Worm (Caenorhabditis elegans) whole organism, L1 larva: Measurements from ENCODE around the gene D1086.9.

ENCODE experiments used
- C34B4.2 ChIP-seq: sonication (generic microtip); optimal IDR thresholded peaks from 2 replicates; lab custom pipeline; 2017; ENCODE audit warnings: mild to moderate bottlenecking, missing genetic modification characterization, missing compliant biosample characterization
- F16B12.6 ChIP-seq: fragments of 150-350 bp; optimal IDR thresholded peaks from 2 replicates; lab custom pipeline; 2014; ENCODE audit warnings: missing biosample characterization, missing genetic modification characterization
- aha-1 ChIP-seq: fragments of 150-350 bp; optimal IDR thresholded peaks from 2 replicates; lab custom pipeline; 2014; ENCODE audit warnings: missing biosample characterization, missing genetic modification characterization
- ama-1 ChIP-seq: fragments of 150-350 bp; optimal IDR thresholded peaks from 2 replicates; lab custom pipeline; 2014
- ceh-8 ChIP-seq: fragments of 200-800 bp; sonication (Bioruptor generic); optimal IDR thresholded peaks from 2 replicates; lab custom pipeline; 2018; ENCODE audit warnings: mild to moderate bottlenecking, missing genetic modification characterization, moderate library complexity, missing compliant biosample characterization
- ceh-88 ChIP-seq: fragments of 200-800 bp; sonication (Bioruptor generic); IDR thresholded peaks from 2 replicates; pipeline ENCODE4 v1.3.6; 2022; ENCODE audit warnings: missing genetic modification characterization, missing compliant biosample characterization
- ces-1 ChIP-seq: fragments of 150-350 bp; optimal IDR thresholded peaks from 2 replicates; lab custom pipeline; 2014; ENCODE audit warnings: missing biosample characterization, missing genetic modification reagents, missing genetic modification characterization
- efl-1 ChIP-seq, 4 experiments: fragments of 150-350 bp; optimal IDR thresholded peaks in 3 of 4; peaks in 1 of 4; 1 replicate in 1 of 4; 2 replicates in 3 of 4; lab custom pipeline; 2014; ENCODE audit warnings: missing biosample characterization in 2 of 4, missing genetic modification characterization in 2 of 4, missing genetic modification reagents in 2 of 4
- egl-13 ChIP-seq: sonication (generic microtip); optimal IDR thresholded peaks from 2 replicates; lab custom pipeline; 2016; ENCODE audit warnings: missing genotype, missing genetic modification reagents, missing genetic modification characterization, missing compliant biosample characterization
- ets-5 ChIP-seq: fragments of 200-800 bp; sonication (Bioruptor generic); IDR thresholded peaks from 2 replicates; pipeline ENCODE4 v1.3.6; 2022; ENCODE audit warnings: missing genetic modification characterization, missing compliant biosample characterization
- fkh-10 ChIP-seq: sonication (generic microtip); optimal IDR thresholded peaks from 2 replicates; lab custom pipeline; 2017; ENCODE audit warnings: missing biosample characterization, missing genetic modification reagents, missing genetic modification characterization
- fkh-8 ChIP-seq: sonication (generic microtip); optimal IDR thresholded peaks from 2 replicates; lab custom pipeline; 2016; ENCODE audit warnings: mild to moderate bottlenecking, missing genetic modification characterization, missing compliant biosample characterization
- fos-1 ChIP-seq: fragments of 150-350 bp; optimal IDR thresholded peaks from 2 replicates; lab custom pipeline; 2014; ENCODE audit warnings: missing biosample characterization, missing genetic modification characterization
- grh-1 ChIP-seq: fragments of 200-800 bp; sonication (Bioruptor generic); IDR thresholded peaks from 2 replicates; pipeline ENCODE4 v1.3.6; 2022; ENCODE audit warnings: missing genetic modification reagents, missing genetic modification characterization, missing compliant biosample characterization
- hlh-17 ChIP-seq: fragments of 200-800 bp; sonication (Bioruptor generic); optimal IDR thresholded peaks from 2 replicates; lab custom pipeline; 2018; ENCODE audit warnings: missing genetic modification characterization, mild to moderate bottlenecking, missing compliant biosample characterization, moderate library complexity, borderline replicate concordance
- hlh-4 ChIP-seq: sonication (generic microtip); optimal IDR thresholded peaks from 2 replicates; lab custom pipeline; 2016; ENCODE audit warnings: mild to moderate bottlenecking, missing genetic modification characterization, missing compliant biosample characterization
- hpl-2 ChIP-seq: fragments of 150-350 bp; optimal IDR thresholded peaks from 2 replicates; lab custom pipeline; 2014; ENCODE audit warnings: missing biosample characterization, missing genetic modification reagents, missing genetic modification characterization
- isw-1 ChIP-seq: fragments of 200-800 bp; sonication (Bioruptor generic); IDR thresholded peaks from 2 replicates; pipeline ENCODE4 v1.3.6; 2022; ENCODE audit warnings: missing genetic modification characterization, missing compliant biosample characterization
- jun-1 ChIP-seq: fragments of 150-350 bp; optimal IDR thresholded peaks from 2 replicates; lab custom pipeline; 2014; ENCODE audit warnings: missing biosample characterization, missing genetic modification reagents, missing genetic modification characterization
- lin-13 ChIP-seq: fragments of 150-350 bp; optimal IDR thresholded peaks from 2 replicates; lab custom pipeline; 2014; ENCODE audit warnings: missing biosample characterization, missing genetic modification reagents, missing genetic modification characterization
- lin-14 ChIP-seq: fragments of 200-800 bp; sonication (Bioruptor generic); optimal IDR thresholded peaks from 2 replicates; lab custom pipeline; 2018; ENCODE audit warnings: mild to moderate bottlenecking, missing genetic modification characterization, moderate library complexity, missing compliant biosample characterization
- lir-3 ChIP-seq: sonication (generic microtip); optimal IDR thresholded peaks from 2 replicates; lab custom pipeline; 2016; ENCODE audit warnings: mild to moderate bottlenecking, missing genetic modification characterization, moderate library complexity, missing compliant biosample characterization; ENCODE audit not compliant: poor library complexity
- lsy-2 ChIP-seq, 2 experiments: fragments of 150-350 bp; optimal IDR thresholded peaks; 2 replicates each; lab custom pipeline; 2014; ENCODE audit warnings: missing biosample characterization in 2 of 2, missing genetic modification characterization in 2 of 2
- mab-9 ChIP-seq: fragments of 200-800 bp; sonication (Bioruptor generic); IDR thresholded peaks from 2 replicates; pipeline ENCODE4 v1.3.6; 2022; ENCODE audit warnings: missing genetic modification reagents, missing genetic modification characterization, missing compliant biosample characterization
- mdl-1 ChIP-seq, 2 experiments: fragments of 150-350 bp; optimal IDR thresholded peaks; 2 replicates each; lab custom pipeline; 2014 to 2017; ENCODE audit warnings: missing biosample characterization in 2 of 2, missing genetic modification characterization in 2 of 2, inconsistent platforms in 1 of 2
- mef-2 ChIP-seq: fragments of 150-350 bp; optimal IDR thresholded peaks from 2 replicates; lab custom pipeline; 2014; ENCODE audit warnings: missing biosample characterization, missing genetic modification characterization
- mep-1 ChIP-seq: fragments of 150-350 bp; optimal IDR thresholded peaks from 2 replicates; lab custom pipeline; 2014; ENCODE audit warnings: missing biosample characterization, missing genetic modification characterization
- nhr-11 ChIP-seq: fragments of 150-350 bp; optimal IDR thresholded peaks from 2 replicates; lab custom pipeline; 2014; ENCODE audit warnings: missing biosample characterization, missing genetic modification characterization
- nhr-47 ChIP-seq: sonication (generic microtip); optimal IDR thresholded peaks from 2 replicates; lab custom pipeline; 2016; ENCODE audit warnings: mild to moderate bottlenecking, missing genetic modification characterization, moderate library complexity, missing compliant biosample characterization
- nhr-90 ChIP-seq: sonication (generic microtip); optimal IDR thresholded peaks from 2 replicates; lab custom pipeline; 2016; ENCODE audit warnings: mild to moderate bottlenecking, missing genetic modification characterization, missing compliant biosample characterization; ENCODE audit not compliant: poor library complexity
- pqm-1 ChIP-seq: sonication (generic microtip); optimal IDR thresholded peaks from 3 replicates; lab custom pipeline; 2017; ENCODE audit warnings: missing biosample characterization, missing genetic modification characterization
- sptf-1 ChIP-seq: fragments of 150-350 bp; optimal IDR thresholded peaks from 2 replicates; lab custom pipeline; 2014; ENCODE audit warnings: missing biosample characterization, missing genetic modification characterization
- sup-37 ChIP-seq: fragments of 200-800 bp; sonication (Bioruptor generic); optimal IDR thresholded peaks from 2 replicates; lab custom pipeline; 2018; ENCODE audit warnings: mild to moderate bottlenecking, missing genetic modification characterization, missing compliant biosample characterization
- unc-130 ChIP-seq: fragments of 150-350 bp; optimal IDR thresholded peaks from 2 replicates; lab custom pipeline; 2017; ENCODE audit warnings: missing biosample characterization, missing genetic modification characterization, inconsistent platforms
- unc-30 ChIP-seq: sonication (generic microtip); optimal IDR thresholded peaks from 2 replicates; lab custom pipeline; 2017; ENCODE audit warnings: missing biosample characterization, missing genetic modification characterization
- unc-86 ChIP-seq: sonication (generic microtip); optimal IDR thresholded peaks from 2 replicates; lab custom pipeline; 2016; ENCODE audit warnings: missing genetic modification characterization, missing compliant biosample characterization
- vab-15 ChIP-seq: sonication (generic microtip); optimal IDR thresholded peaks from 2 replicates; lab custom pipeline; 2017; ENCODE audit warnings: missing genotype, mild to moderate bottlenecking, missing genetic modification characterization, missing compliant biosample characterization
- xbp-1 ChIP-seq: sonication (generic microtip); optimal IDR thresholded peaks from 2 replicates; lab custom pipeline; 2016; ENCODE audit warnings: missing genetic modification characterization, missing compliant biosample characterization
- zip-4 ChIP-seq: fragments of 200-800 bp; sonication (Bioruptor generic); optimal IDR thresholded peaks from 2 replicates; lab custom pipeline; 2018; ENCODE audit warnings: mild to moderate bottlenecking, missing genetic modification characterization, moderate library complexity, missing compliant biosample characterization
- ztf-11 ChIP-seq, 2 experiments: sonication (generic microtip); optimal IDR thresholded peaks; 2 replicates each; lab custom pipeline; 2016 to 2017; ENCODE audit warnings: missing genetic modification characterization in 2 of 2, missing biosample characterization in 1 of 2, missing compliant biosample characterization in 1 of 2
- ztf-4 ChIP-seq: fragments of 150-350 bp; optimal IDR thresholded peaks from 2 replicates; lab custom pipeline; 2014; ENCODE audit warnings: missing biosample characterization, missing genetic modification characterization

Gene D1086.9

ce11 chrV:14139252-14140100 is 35.4 kb downstream of the D1086.9 start (continued):
- no peak for TF ChIP-seq nhr-11
- TF ChIP-seq unc-30 (tag; lab: Kevin White, UChicago): no peak
- TF ChIP-seq mdl-1 (tag; optimal IDR thresholded peaks at IDR 0.05; lab: Kevin White, UChicago): no peak
- no peak for TF ChIP-seq mef-2 (tag; lab: Kevin White, UChicago)
- no peak for TF ChIP-seq fkh-10 (GFP tag; lab: Kevin White, UChicago)
- TF ChIP-seq lir-3 (tag; lab: Kevin White, UChicago): no peak
- no peak for TF ChIP-seq zip-4 (GFP tag; lab: Kevin White, UChicago)
- TF ChIP-seq efl-1 (optimal IDR thresholded peaks at IDR 0.05; lab: Kevin White, UChicago): no peak
- peak in 1 of 2 experiments; percentile 74 for TF ChIP-seq efl-1 (GFP tag; optimal IDR thresholded peaks at IDR 0.05 in 1 of 2; lab: Kevin White, UChicago)
- TF ChIP-seq fos-1 (tag; lab: Kevin White, UChicago): peak; percentile 60
- TF ChIP-seq unc-86 (tag; lab: Kevin White, UChicago): no peak
- no peak for TF ChIP-seq isw-1 (GFP tag; lab: Robert Waterston, UW)
- no peak for TF ChIP-seq fkh-8 (tag; lab: Kevin White, UChicago)
- TF ChIP-seq hpl-2 (GFP tag; lab: Kevin White, UChicago): no peak
- TF ChIP-seq nhr-47: no peak
- no peak for TF ChIP-seq hlh-17
- no peak for TF ChIP-seq sptf-1 (tag; lab: Kevin White, UChicago)
- TF ChIP-seq grh-1 (GFP tag; lab: Robert Waterston, UW): peak; percentile 49; the same call in 1 of the 2 replicates
- no peak for TF ChIP-seq lsy-2 (tag; optimal IDR thresholded peaks at IDR 0.05; lab: Kevin White, UChicago)
- no peak for TF ChIP-seq ztf-4 (tag; lab: Kevin White, UChicago)
- no peak for TF ChIP-seq pqm-1 (tag; lab: Kevin White, UChicago)
- no peak for TF ChIP-seq F16B12.6 (tag; lab: Kevin White, UChicago)
- no peak for TF ChIP-seq egl-13 (tag; lab: Kevin White, UChicago)
- no peak for TF ChIP-seq ets-5 (GFP tag; lab: Robert Waterston, UW)
- TF ChIP-seq nhr-90 (tag; lab: Kevin White, UChicago): no peak
- TF ChIP-seq ceh-88 (GFP tag; lab: Robert Waterston, UW): no peak
- TF ChIP-seq lin-13 (GFP tag; lab: Kevin White, UChicago): no peak
- TF ChIP-seq hlh-4 (tag; lab: Kevin White, UChicago): no peak
- TF ChIP-seq jun-1 (tag; lab: Kevin White, UChicago): no peak
- TF ChIP-seq xbp-1: no peak
- TF ChIP-seq vab-15 (tag; lab: Kevin White, UChicago): no peak
- peak; percentile 28 for TF ChIP-seq unc-130 (tag; lab: Kevin White, UChicago)
- no peak for TF ChIP-seq ceh-8 (GFP tag; lab: Kevin White, UChicago)
- no peak for TF ChIP-seq C34B4.2 (tag; lab: Kevin White, UChicago)
- TF ChIP-seq mep-1: peak; percentile 59
- no peak for TF ChIP-seq aha-1 (tag; lab: Kevin White, UChicago)
- TF ChIP-seq ztf-11 (tag; optimal IDR thresholded peaks at IDR 0.05; lab: Kevin White, UChicago): no peak
- TF ChIP-seq sup-37: no peak
- TF ChIP-seq, all 84 proteins: peak for 13

- TF ChIP-seq mab-9 (GFP tag; lab: Robert Waterston, UW) (no peak), lin-14 (peak; percentile 68), F16B12.6 (tag; lab: Kevin White, UChicago) (no peak), unc-86 (tag; lab: Kevin White, UChicago) (no peak), fkh-10 (GFP tag; lab: Kevin White, UChicago) (peak; percentile 89), efl-1 (optimal IDR thresholded peaks at IDR 0.05; lab: Kevin White, UChicago) (no peak), efl-1 (GFP tag; optimal IDR thresholded peaks at IDR 0.05 in 1 of 2; lab: Kevin White, UChicago) (peak in 1 of 2 experiments; percentile 70), sup-37 (no peak), nhr-47 (peak; percentile 10), ama-1 (lab: Kevin White, UChicago) (no peak), ces-1 (GFP tag; lab: Kevin White, UChicago) (peak; percentile 95)
Observed at ce11 chrV:14140733-14141132, 36.7 kb downstream of the D1086.9 start.
